Worm (Caenorhabditis elegans): ENCODE measurements around the gene F12A10.8.

DNA sequence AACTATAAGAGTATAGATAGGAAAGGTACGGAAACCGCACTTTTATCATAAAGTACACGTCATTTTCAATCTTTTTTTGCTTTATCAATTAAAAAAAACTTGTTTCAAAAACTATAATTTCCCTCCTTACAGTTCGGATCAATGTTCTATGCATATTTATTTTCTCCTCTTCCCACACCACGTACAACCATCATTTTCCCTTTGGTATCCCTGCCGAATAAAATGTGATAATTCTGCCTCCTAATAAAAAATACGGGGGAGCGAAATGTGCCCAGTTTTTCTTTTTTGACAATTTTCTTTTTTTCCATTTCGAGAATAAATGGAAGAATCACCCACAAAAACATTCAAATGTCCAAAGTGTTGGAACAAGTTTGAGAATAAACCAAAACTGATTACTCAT, 14.7 kb upstream of the F12A10.8 start, which contains the start of gene ZK177.3:
- TF ChIP-seq tab-1 (GFP tag; IDR thresholded peaks at IDR 0.05): no peak
- no peak for TF ChIP-seq T22C8.4 (GFP tag; IDR thresholded peaks at IDR 0.05)
- no peak for TF ChIP-seq flt-1 (GFP tag; IDR thresholded peaks at IDR 0.05)
- no peak for TF ChIP-seq ref-1 (GFP tag; conservative IDR thresholded peaks at IDR 0.05)
- TF ChIP-seq med-1 (GFP tag; optimal IDR thresholded peaks at IDR 0.05; ENCODE audit: insufficient read depth): no peak
- no peak for TF ChIP-seq ztf-29 (GFP tag; IDR thresholded peaks at IDR 0.05)
- no peak for TF ChIP-seq ztf-23 (GFP tag; IDR thresholded peaks at IDR 0.05)
- no peak for TF ChIP-seq klf-2 (GFP tag; conservative IDR thresholded peaks at IDR 0.05)

Measured in whole organism, midembryonic.